Fruit fly (Drosophila melanogaster) whole organism, embryonic: Measurements from ENCODE around the gene CG11843.
A peak's percentile ranks its signal among the peaks of the same experiment; 100 is the strongest.

ENCODE experiments used
- BEAF-32 ChIP-seq: fragments of 200-800 bp; sonication (Bioruptor generic); optimal IDR thresholded peaks from 3 replicates; lab custom pipeline; 2017; ENCODE audit warnings: missing biosample characterization, missing genetic modification characterization, mild to moderate bottlenecking, moderate library complexity, missing genetic modification reagents
- Bdp1 ChIP-seq: fragments of 200-800 bp; sonication (Bioruptor generic); optimal IDR thresholded peaks from 3 replicates; lab custom pipeline; 2016; ENCODE audit warnings: missing biosample characterization, missing genetic modification characterization
- CG8478 ChIP-seq: fragments of >200 bp; optimal IDR thresholded peaks from 2 replicates; lab custom pipeline; 2018
- MTF-1 ChIP-seq: fragments of 200-800 bp; sonication (Bioruptor generic); optimal IDR thresholded peaks from 2 replicates; lab custom pipeline; 2018; ENCODE audit warnings: missing biosample characterization, mild to moderate bottlenecking, missing genetic modification characterization, borderline replicate concordance
- Nf-YB ChIP-seq: fragments of 200-800 bp; sonication (Bioruptor generic); optimal IDR thresholded peaks from 3 replicates; lab custom pipeline; 2019; ENCODE audit warnings: missing biosample characterization, mild to moderate bottlenecking, missing genetic modification characterization, moderate library complexity
- Side ChIP-seq: fragments of 200-800 bp; sonication (Bioruptor generic); optimal IDR thresholded peaks from 2 replicates; lab custom pipeline; 2016; ENCODE audit warnings: missing biosample characterization, missing genetic modification characterization
- btn ChIP-seq: fragments of 200-800 bp; sonication (Bioruptor generic); optimal IDR thresholded peaks from 2 replicates; lab custom pipeline; 2016; ENCODE audit warnings: missing biosample characterization, missing genetic modification characterization
- psq ChIP-seq: fragments of 200-800 bp; sonication (Bioruptor generic); optimal IDR thresholded peaks from 2 replicates; lab custom pipeline; 2017; ENCODE audit warnings: missing biosample characterization, missing genetic modification characterization

DNA sequence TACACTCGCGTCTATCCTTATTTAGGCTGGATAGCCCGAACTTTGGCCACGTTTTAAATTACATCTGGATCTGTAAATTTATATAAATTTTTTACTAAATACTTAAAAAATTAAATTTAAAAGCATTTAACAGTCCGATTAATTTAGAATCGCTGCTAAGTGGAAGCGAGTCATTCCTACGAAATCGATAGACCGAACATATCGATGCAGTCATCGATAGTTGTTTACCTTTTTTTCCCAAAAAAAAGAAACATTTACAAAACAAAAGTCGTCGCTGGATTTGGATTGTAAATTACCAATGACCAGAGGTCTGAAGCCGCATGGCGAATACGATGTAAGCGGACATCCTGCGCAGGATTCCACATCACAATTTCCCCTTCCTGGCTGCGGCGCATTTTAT lies 1.6 kb downstream of the CG11843 start, which contains the start of gene Sirt7:
- TF ChIP-seq btn (GFP tag; lab: Kevin White, UChicago) (no peak), Nf-YB (GFP tag; lab: Kevin White, UChicago) (no peak), MTF-1 (no peak), CG8478 (no peak), BEAF-32 (GFP tag; lab: Kevin White, UChicago) (peak; percentile 86), Bdp1 (GFP tag; lab: Kevin White, UChicago) (no peak), Side (GFP tag; lab: Kevin White, UChicago) (no peak), psq (GFP tag; lab: Kevin White, UChicago) (no peak)
